Worm (Caenorhabditis elegans): ENCODE measurements around the gene myrf-2.
A peak's percentile ranks its signal among the peaks of the same experiment; 100 is the strongest.

The myrf-2 gene

DNA sequence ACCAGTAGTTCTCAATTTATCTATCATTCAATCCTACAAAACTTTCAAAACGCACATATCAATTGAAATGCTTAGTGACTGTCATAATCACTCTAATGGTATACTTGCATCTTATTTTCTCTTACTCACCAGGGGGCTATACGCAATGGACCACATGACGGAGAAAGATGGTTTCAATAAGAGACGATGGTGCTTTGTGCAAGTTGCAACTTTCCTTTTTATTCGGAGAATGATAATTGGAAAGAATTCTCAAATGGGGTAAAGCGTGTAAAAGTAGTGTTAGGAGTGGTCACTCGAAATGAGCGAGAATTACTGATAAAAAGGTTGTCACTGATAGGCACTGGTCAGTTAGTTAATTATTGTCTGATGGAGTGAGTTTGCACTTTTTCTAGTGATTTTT, 14.3 kb upstream of the myrf-2 start:
- TF ChIP-seq nfya-1 (tag; optimal IDR thresholded peaks at IDR 0.05; ENCODE audit: insufficient read depth): no peak
- no peak for TF ChIP-seq daf-12 (tag; optimal IDR thresholded peaks at IDR 0.05)
- no peak for TF ChIP-seq mdl-1 (tag; optimal IDR thresholded peaks at IDR 0.05)
- no peak for TF ChIP-seq snpc-4 (tag; optimal IDR thresholded peaks at IDR 0.05)
- no peak for TF ChIP-seq egl-5 (tag; optimal IDR thresholded peaks at IDR 0.05)

DNA sequence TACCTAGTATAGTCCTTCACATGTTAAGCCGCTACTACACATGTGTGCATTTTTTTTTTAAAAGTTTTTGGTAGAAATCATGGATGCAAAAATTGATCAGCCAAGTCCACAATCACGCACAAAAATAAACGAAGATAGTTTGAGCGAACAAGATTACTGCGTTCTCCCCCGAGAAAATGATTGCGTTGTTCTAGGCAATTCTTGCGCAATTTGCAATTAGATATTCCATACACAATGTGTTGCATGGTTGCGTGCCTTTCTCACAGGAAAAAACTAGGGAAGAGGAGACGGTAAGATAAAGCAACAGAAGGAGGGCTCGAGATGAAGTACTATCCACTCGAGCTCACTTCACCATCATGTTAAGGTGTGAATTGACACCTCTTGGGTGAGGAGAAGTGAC, 11.8 kb upstream of the myrf-2 start:
- no peak for TF ChIP-seq nhr-23 (tag; optimal IDR thresholded peaks at IDR 0.05)
- TF ChIP-seq nhr-25 (tag; optimal IDR thresholded peaks at IDR 0.05): no peak

DNA sequence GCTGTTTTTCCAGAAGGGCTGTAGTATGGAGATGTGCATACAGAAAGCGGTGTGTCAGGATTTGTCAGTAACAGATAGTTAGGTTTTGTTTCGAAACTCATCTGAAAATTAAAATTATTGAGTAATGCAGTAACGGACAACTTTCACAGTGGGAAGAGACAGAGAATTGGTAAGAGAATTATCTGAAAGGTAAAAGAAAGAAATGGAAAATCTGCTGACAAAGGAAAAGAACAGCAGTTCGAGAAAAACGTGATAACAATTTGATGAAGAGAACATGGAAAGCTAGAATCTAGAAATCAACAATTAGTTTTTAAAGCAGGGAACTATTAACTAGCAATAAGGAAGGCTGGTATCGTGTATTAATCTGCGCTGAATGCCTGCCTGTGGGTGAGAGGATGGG, 11.1 kb upstream of the myrf-2 start, which contains the start of gene sex-1:
TSS of gene sex-1 (minus strand) at position 101 of the 400 bp plus-strand sequence.
- no peak for TF ChIP-seq elt-2 (tag; optimal IDR thresholded peaks at IDR 0.05)

DNA sequence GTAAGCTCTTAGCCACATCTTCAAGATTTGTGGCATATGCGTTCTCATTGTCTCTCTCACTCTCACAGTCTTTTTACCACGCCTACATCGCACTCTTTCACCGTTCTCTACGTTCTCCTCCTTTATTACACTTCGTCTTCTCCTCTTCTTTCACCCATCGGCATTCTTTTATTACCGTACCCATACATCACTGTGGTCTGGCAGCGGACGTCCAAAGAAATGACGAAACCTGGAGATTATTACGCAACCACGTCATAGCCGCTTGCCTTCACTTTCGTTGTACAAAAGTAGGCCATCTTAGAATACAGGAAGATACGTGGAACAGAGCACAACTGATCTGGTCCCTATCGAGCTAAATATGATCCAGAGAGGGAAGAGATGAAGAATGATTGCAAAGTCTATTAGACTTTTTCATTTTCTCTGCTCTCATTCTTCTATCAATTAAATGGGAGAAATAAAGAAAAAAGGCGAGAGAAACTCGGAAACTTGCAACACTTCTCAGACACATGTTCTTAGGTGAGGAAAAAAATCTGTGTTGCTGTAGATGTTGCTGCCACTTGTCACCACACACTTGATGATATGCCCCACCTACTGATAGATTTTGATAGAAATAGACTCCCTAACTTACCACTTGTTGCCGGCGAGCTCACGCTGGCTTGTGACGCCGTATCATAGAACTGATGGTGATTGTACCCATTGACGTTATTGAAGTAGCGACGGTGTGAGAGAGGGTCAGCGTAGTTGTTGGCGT, 10.3 kb upstream of the myrf-2 start:
- no peak for TF ChIP-seq unc-39 (tag; optimal IDR thresholded peaks at IDR 0.05)
- no peak for TF ChIP-seq ztf-11 (tag; optimal IDR thresholded peaks at IDR 0.05)
- TF ChIP-seq ceh-9 (tag; optimal IDR thresholded peaks at IDR 0.05): no peak
- no peak for TF ChIP-seq mdl-1 (tag; optimal IDR thresholded peaks at IDR 0.05)
- TF ChIP-seq egl-5 (tag; optimal IDR thresholded peaks at IDR 0.05): peak; percentile 7
- no peak for TF ChIP-seq nhr-25 (tag; optimal IDR thresholded peaks at IDR 0.05)
- no peak for TF ChIP-seq lsy-12 (tag; optimal IDR thresholded peaks at IDR 0.05)

DNA sequence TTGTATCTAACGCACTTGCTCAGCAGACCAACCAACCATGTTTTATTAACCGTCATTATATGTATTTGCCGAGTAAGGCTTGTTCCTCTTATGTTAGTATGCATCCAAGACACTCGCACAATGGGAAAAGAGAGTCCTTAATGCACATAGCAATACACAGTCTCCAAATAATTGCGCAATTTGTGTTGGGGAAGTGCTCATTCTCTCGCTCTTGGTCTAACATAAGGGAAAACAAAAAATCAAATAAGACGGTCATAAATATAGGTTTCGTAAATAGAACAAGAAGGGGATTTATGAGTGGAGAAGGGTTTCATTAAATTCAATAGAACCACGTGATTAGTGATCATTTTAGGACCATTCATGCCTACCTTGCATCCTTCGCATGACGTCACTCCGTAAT, 9.3 kb upstream of the myrf-2 start:
- TF ChIP-seq pha-4 (tag; optimal IDR thresholded peaks at IDR 0.05): no peak
- TF ChIP-seq ceh-28 (tag; optimal IDR thresholded peaks at IDR 0.05): no peak
- no peak for TF ChIP-seq nhr-12 (tag; optimal IDR thresholded peaks at IDR 0.05)
- TF ChIP-seq snpc-4 (tag; optimal IDR thresholded peaks at IDR 0.05): no peak
- no peak for TF ChIP-seq nhr-67 (tag; optimal IDR thresholded peaks at IDR 0.05)
- no peak for TF ChIP-seq fkh-2 (tag; optimal IDR thresholded peaks at IDR 0.05)
- TF ChIP-seq ceh-16 (tag; optimal IDR thresholded peaks at IDR 0.05): no peak
- no peak for TF ChIP-seq nhr-237 (tag; optimal IDR thresholded peaks at IDR 0.05)
- no peak for TF ChIP-seq nhr-77 (tag; optimal IDR thresholded peaks at IDR 0.05)
- TF ChIP-seq elt-3 (tag; optimal IDR thresholded peaks at IDR 0.05): no peak
- TF ChIP-seq ztf-4 (tag; optimal IDR thresholded peaks at IDR 0.05): no peak
- TF ChIP-seq daf-12 (tag; optimal IDR thresholded peaks at IDR 0.05): no peak
- no peak for TF ChIP-seq mml-1 (tag; optimal IDR thresholded peaks at IDR 0.05)
- TF ChIP-seq nhr-76 (tag; optimal IDR thresholded peaks at IDR 0.05): no peak

DNA sequence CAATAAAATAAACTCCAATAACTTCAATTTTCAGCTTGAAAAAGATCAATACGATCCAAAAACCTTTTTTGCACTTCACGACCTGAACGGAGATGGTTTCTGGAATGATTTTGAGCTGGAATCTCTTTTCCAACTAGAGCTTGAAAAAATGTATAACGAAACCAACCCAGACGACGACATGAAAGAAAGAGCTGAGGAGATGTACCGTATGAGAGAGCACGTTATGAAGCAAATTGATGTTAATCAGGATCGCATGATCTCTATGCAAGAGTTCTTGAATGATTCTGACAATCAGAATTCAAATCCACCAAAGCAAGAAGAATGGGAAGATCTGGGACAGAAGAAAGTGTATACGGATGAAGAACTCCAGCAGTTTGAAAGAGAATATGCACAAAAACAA, 5.0 kb upstream of the myrf-2 start:
- TF ChIP-seq snpc-4 (tag; optimal IDR thresholded peaks at IDR 0.05): no peak
- TF ChIP-seq ztf-4 (tag; optimal IDR thresholded peaks at IDR 0.05): no peak
- TF ChIP-seq egl-5 (tag; optimal IDR thresholded peaks at IDR 0.05): no peak
- TF ChIP-seq zag-1 (tag; optimal IDR thresholded peaks at IDR 0.05): no peak
- TF ChIP-seq elt-1 (tag; optimal IDR thresholded peaks at IDR 0.05): no peak
- TF ChIP-seq ama-1 (optimal IDR thresholded peaks at IDR 0.05): no peak
- TF ChIP-seq skn-1 (tag; optimal IDR thresholded peaks at IDR 0.05): no peak
- TF ChIP-seq nhr-77 (tag; optimal IDR thresholded peaks at IDR 0.05): no peak
- no peak for TF ChIP-seq ceh-9 (tag; optimal IDR thresholded peaks at IDR 0.05)
- TF ChIP-seq nhr-25 (tag; optimal IDR thresholded peaks at IDR 0.05): no peak
- TF ChIP-seq sea-2 (GFP tag; optimal IDR thresholded peaks at IDR 0.05): no peak
- TF ChIP-seq mml-1 (tag; optimal IDR thresholded peaks at IDR 0.05): no peak

DNA sequence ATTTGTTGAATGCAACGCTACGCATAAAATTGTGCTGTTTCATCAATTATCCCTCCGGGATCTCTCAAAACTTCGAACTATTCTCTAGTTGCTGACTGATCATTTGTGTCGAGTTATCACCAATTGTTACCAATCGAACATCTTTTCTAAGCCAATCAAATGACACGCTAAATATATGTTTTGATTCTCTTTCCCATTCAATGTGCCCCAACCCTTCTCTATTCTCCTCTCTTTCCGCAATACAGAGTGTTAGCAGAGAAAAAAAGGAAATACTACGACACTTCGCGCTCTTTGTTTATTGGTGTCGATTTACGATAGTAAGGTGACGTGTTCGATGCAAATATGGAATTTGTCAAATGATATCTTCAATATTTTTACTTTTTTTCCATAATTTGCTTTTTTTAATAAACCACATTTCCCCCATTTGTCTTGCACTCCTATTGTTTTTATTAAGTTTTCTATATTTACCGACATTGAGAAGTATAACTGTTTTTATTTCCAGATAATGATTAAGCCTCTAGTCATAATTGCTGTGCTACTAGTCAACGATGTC, 3.1 kb upstream of the myrf-2 start, which contains the start of gene nucb-1:
TSS of gene nucb-1 (plus strand) at position 503 of the 553 bp plus-strand sequence.
- TF ChIP-seq fos-1 (tag; optimal IDR thresholded peaks at IDR 0.05) (no peak), nhr-25 (tag; optimal IDR thresholded peaks at IDR 0.05) (peak; percentile 91), nhr-28 (tag; optimal IDR thresholded peaks at IDR 0.05) (no peak), ceh-9 (tag; optimal IDR thresholded peaks at IDR 0.05) (no peak), pqm-1 (tag; optimal IDR thresholded peaks at IDR 0.05) (peak; percentile 51), nhr-23 (tag; optimal IDR thresholded peaks at IDR 0.05) (peak; percentile 94), ztf-11 (tag; optimal IDR thresholded peaks at IDR 0.05) (no peak), nhr-43 (tag; optimal IDR thresholded peaks at IDR 0.05; ENCODE audit: poor library complexity, severe bottlenecking) (peak; percentile 50), pha-4 (tag; optimal IDR thresholded peaks at IDR 0.05) (peak; percentile 85), sea-2 (GFP tag; optimal IDR thresholded peaks at IDR 0.05) (no peak), elt-3 (tag; optimal IDR thresholded peaks at IDR 0.05) (no peak), elt-1 (tag; optimal IDR thresholded peaks at IDR 0.05) (no peak), lin-39 (tag; optimal IDR thresholded peaks at IDR 0.05) (peak; percentile 57), nhr-11 (tag; optimal IDR thresholded peaks at IDR 0.05) (peak; percentile 55), ceh-28 (tag; optimal IDR thresholded peaks at IDR 0.05) (peak; percentile 64), daf-12 (tag; optimal IDR thresholded peaks at IDR 0.05) (no peak), egl-5 (tag; optimal IDR thresholded peaks at IDR 0.05) (peak; percentile 74), fkh-2 (tag; optimal IDR thresholded peaks at IDR 0.05) (no peak), nhr-237 (tag; optimal IDR thresholded peaks at IDR 0.05) (no peak), ceh-82 (tag; optimal IDR thresholded peaks at IDR 0.05) (no peak), ama-1 (optimal IDR thresholded peaks at IDR 0.05) (no peak), ceh-16 (tag; optimal IDR thresholded peaks at IDR 0.05) (no peak), lsy-12 (tag; optimal IDR thresholded peaks at IDR 0.05) (no peak), eor-1 (tag; optimal IDR thresholded peaks at IDR 0.05) (no peak), skn-1 (tag; optimal IDR thresholded peaks at IDR 0.05) (peak; percentile 37)

Measured in whole organism, L3 larva.